Fruit fly (Drosophila melanogaster): ENCODE data around the gene CG10920.

DNA sequence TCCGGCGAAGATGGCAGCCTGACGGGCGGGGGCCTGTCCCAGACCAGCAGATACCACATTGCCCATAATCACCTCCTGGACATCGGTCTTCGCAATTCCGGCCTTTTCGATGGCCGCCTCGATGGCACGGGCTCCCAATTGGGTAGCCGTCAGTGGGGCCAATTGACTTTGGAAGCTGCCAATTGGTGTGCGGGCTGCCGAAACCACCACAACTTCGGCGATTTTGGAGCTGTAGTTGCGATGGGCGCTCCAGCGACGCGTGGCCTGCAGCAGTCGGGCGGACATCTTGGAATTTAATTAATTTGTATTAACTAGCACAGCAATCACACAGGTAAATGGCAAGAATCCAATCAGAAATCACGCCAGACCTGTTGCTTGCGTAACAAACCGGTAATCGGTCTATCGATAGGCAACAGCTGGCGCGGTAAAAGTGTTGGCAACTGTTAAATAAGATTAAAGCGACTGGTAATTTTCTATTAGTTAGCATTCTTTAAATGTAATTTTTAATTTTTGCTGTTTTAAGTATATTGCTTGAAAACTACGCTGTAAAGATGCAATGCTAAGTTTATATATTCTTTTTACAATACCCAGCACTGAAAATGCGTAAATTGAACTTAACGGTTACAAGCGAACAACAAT is 34.5 kb upstream of the CG10920 start, which contains the start of gene Acat1:
- TF ChIP-seq Myc (optimal IDR thresholded peaks at IDR 0.05) = no peak
- TF ChIP-seq ttk (optimal IDR thresholded peaks at IDR 0.05) = no peak
- no peak for TF ChIP-seq psq (optimal IDR thresholded peaks at IDR 0.05)
- TF ChIP-seq h (optimal IDR thresholded peaks at IDR 0.05) = no peak

All from Kc167 (cell line).